Worm (Caenorhabditis elegans): ENCODE data around the gene F56D6.11.

DNA sequence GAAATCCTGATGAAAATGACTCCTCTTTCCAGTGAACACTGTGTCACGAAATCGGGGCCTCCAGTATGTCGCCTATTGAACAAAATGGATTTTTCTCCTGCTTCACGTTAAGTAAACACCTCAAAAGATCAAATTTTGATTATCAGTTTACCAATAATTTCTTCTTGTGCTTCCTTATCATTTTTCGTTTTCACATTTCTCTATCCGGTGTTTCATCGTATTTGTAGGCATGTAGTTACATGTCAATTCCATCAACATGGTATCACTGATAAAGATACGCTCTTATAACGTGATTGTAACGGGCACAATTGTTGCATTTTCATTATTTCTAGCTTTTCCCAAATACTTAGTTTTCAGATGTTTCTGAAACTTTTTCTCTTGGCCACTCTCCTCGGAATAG is 38.2 kb upstream of the F56D6.11 start, which contains the start of gene clec-72:
- TF ChIP-seq M03D4.4 (tag; optimal IDR thresholded peaks at IDR 0.05) (no peak), ces-1 (GFP tag; optimal IDR thresholded peaks at IDR 0.05) (no peak), mls-2 (tag; optimal IDR thresholded peaks at IDR 0.05) (no peak), elt-3 (tag; optimal IDR thresholded peaks at IDR 0.05) (no peak), nhr-76 (tag; optimal IDR thresholded peaks at IDR 0.05) (no peak), pha-4 (tag; optimal IDR thresholded peaks at IDR 0.05) (no peak), unc-39 (tag; optimal IDR thresholded peaks at IDR 0.05) (no peak), lin-13 (tag; optimal IDR thresholded peaks at IDR 0.05) (no peak), ceh-39 (tag; optimal IDR thresholded peaks at IDR 0.05) (no peak), mab-5 (tag; optimal IDR thresholded peaks at IDR 0.05) (no peak), nhr-2 (tag; optimal IDR thresholded peaks at IDR 0.05) (no peak), unc-62 (GFP tag; optimal IDR thresholded peaks at IDR 0.05) (no peak), nhr-28 (tag; optimal IDR thresholded peaks at IDR 0.05) (no peak), mep-1 (tag; optimal IDR thresholded peaks at IDR 0.05) (no peak)

Measured in whole organism, mixed stage, embryonic.